Worm (Caenorhabditis elegans): ENCODE measurements around the gene F22F7.7.

DNA sequence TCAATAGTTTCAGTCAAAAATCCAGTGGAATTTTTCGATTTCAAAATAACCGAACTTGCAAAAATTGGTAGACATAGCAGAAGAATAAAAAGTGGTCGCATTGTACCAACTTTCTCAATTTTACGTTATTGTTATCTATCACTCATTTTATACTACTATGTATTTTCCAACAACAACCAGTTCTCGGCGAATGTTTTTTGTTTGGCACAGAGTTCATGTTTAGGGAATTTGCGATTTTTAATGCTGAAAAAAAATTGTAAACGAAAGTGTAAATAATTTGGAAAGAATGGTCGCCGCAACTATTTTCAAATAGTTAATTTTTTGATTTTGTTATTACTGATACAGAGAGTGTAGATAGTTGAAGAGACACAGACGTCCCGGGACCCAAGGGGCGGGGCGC lies 9.6 kb upstream of the F22F7.7 start, which contains the start of gene C45H4.21:
- TF ChIP-seq dpl-1 (GFP tag; optimal IDR thresholded peaks at IDR 0.05) (no peak), Y95B8A.8 (GFP tag; IDR thresholded peaks at IDR 0.05) (no peak), B0035.1 (tag; optimal IDR thresholded peaks at IDR 0.05) (no peak), lin-26 (GFP tag; IDR thresholded peaks at IDR 0.05) (no peak), nfya-2 (GFP tag; IDR thresholded peaks at IDR 0.05) (no peak), B0336.3 (GFP tag; IDR thresholded peaks at IDR 0.05) (no peak), B0019.2 (GFP tag; conservative IDR thresholded peaks at IDR 0.05) (no peak), xnd-1 (tag; optimal IDR thresholded peaks at IDR 0.05) (no peak), F57A8.1 (GFP tag; optimal IDR thresholded peaks at IDR 0.05) (no peak), bed-1 (GFP tag; IDR thresholded peaks at IDR 0.05) (no peak), unc-62 (GFP tag; optimal IDR thresholded peaks at IDR 0.05) (no peak), nfya-1 (tag; optimal IDR thresholded peaks at IDR 0.05; ENCODE audit: borderline replicate concordance, insufficient read depth) (no peak)

All from whole organism, young adult.